Fruit fly (Drosophila melanogaster) whole organism, prepupa: Measurements from ENCODE around the gene CG3597.

Experiments used
- Blimp-1 ChIP-seq: fragments of 200-800 bp; sonication (Bioruptor generic); optimal IDR thresholded peaks from 3 replicates; lab custom pipeline; 2017; ENCODE audit warnings: missing biosample characterization, missing genetic modification characterization, mild to moderate bottlenecking, moderate library complexity, missing genetic modification reagents
- CG10631 ChIP-seq: fragments of 200-800 bp; sonication (Bioruptor generic); optimal IDR thresholded peaks from 2 replicates; lab custom pipeline; 2016; ENCODE audit warnings: missing biosample characterization, missing genetic modification characterization
- CG11294 ChIP-seq: fragments of 200-800 bp; sonication (Bioruptor generic); IDR thresholded peaks from 2 replicates; pipeline ENCODE4 v1.3.6; 2022; ENCODE audit warnings: missing biosample characterization, missing genetic modification characterization
- CG15336 ChIP-seq: fragments of 200-800 bp; sonication (Bioruptor generic); IDR thresholded peaks from 2 replicates; pipeline ENCODE4 v1.3.6; 2022; ENCODE audit warnings: missing biosample characterization, missing genetic modification characterization
- CG1621 ChIP-seq: fragments of 200-800 bp; sonication (Bioruptor generic); optimal IDR thresholded peaks from 3 replicates; lab custom pipeline; 2018; ENCODE audit warnings: missing biosample characterization, mild to moderate bottlenecking, missing genetic modification characterization
- CG3032 ChIP-seq: fragments of 200-800 bp; optimal IDR thresholded peaks from 2 replicates; lab custom pipeline; 2019; ENCODE audit warnings: missing biosample characterization, mild to moderate bottlenecking, missing genetic modification characterization, moderate library complexity
- CG32006 ChIP-seq: fragments of 200-800 bp; sonication (Bioruptor generic); optimal IDR thresholded peaks from 3 replicates; lab custom pipeline; 2017; ENCODE audit warnings: missing biosample characterization, mild to moderate bottlenecking, missing genetic modification characterization
- CG34406 ChIP-seq: fragments of 200-800 bp; sonication (Bioruptor generic); optimal IDR thresholded peaks from 3 replicates; lab custom pipeline; 2016; ENCODE audit warnings: missing biosample characterization, missing genetic modification characterization
- CG3919 ChIP-seq: fragments of 200-800 bp; sonication (Bioruptor generic); optimal IDR thresholded peaks from 3 replicates; lab custom pipeline; 2016; ENCODE audit warnings: missing biosample characterization, missing genetic modification characterization
- CG6163 ChIP-seq: fragments of 200-800 bp; sonication (Bioruptor generic); IDR thresholded peaks from 3 replicates; pipeline ENCODE4 v1.3.6; 2022; ENCODE audit warnings: missing biosample characterization, missing genetic modification characterization
- CG6276 ChIP-seq: fragments of 200-800 bp; sonication (Bioruptor generic); optimal IDR thresholded peaks from 2 replicates; lab custom pipeline; 2017; ENCODE audit warnings: missing biosample characterization, mild to moderate bottlenecking, missing genetic modification characterization
- CG6792 ChIP-seq: fragments of 200-800 bp; sonication (Bioruptor generic); optimal IDR thresholded peaks from 3 replicates; lab custom pipeline; 2016; ENCODE audit warnings: missing biosample characterization, missing genetic modification characterization
- CG6808 ChIP-seq: fragments of 200-800 bp; sonication (Bioruptor generic); optimal IDR thresholded peaks from 3 replicates; lab custom pipeline; 2017; ENCODE audit warnings: missing biosample characterization, missing genetic modification characterization, mild to moderate bottlenecking, moderate library complexity, missing genetic modification reagents
- CG6854 ChIP-seq: fragments of 200-800 bp; sonication (Bioruptor generic); optimal IDR thresholded peaks from 2 replicates; lab custom pipeline; 2017; ENCODE audit warnings: missing biosample characterization, mild to moderate bottlenecking, missing genetic modification characterization
- CG7368 ChIP-seq: fragments of 200-800 bp; sonication (Bioruptor generic); optimal IDR thresholded peaks from 3 replicates; lab custom pipeline; 2016; ENCODE audit warnings: missing biosample characterization, missing genetic modification characterization
- CG8119 ChIP-seq: fragments of 200-800 bp; sonication (Bioruptor generic); IDR thresholded peaks from 3 replicates; pipeline ENCODE4 v1.3.6; 2022; ENCODE audit warnings: missing biosample characterization, missing genetic modification characterization
- Eip75B ChIP-seq: fragments of 200-800 bp; sonication (Bioruptor generic); optimal IDR thresholded peaks from 3 replicates; lab custom pipeline; 2016; ENCODE audit warnings: missing biosample characterization, missing genetic modification characterization
- Eip93F ChIP-seq: fragments of 200-800 bp; sonication (Bioruptor generic); optimal IDR thresholded peaks from 2 replicates; lab custom pipeline; 2016; ENCODE audit warnings: missing biosample characterization, mild to moderate bottlenecking, missing genetic modification characterization
- Ets21C ChIP-seq: fragments of 200-800 bp; sonication (Bioruptor generic); optimal IDR thresholded peaks from 3 replicates; lab custom pipeline; 2016; ENCODE audit warnings: missing biosample characterization, missing genetic modification characterization
- Gug ChIP-seq: fragments of 200-800 bp; sonication (Bioruptor generic); IDR thresholded peaks from 2 replicates; pipeline ENCODE4 v1.3.6; 2022; ENCODE audit warnings: missing biosample characterization, missing genetic modification characterization
- Hr38 ChIP-seq: sonication (Bioruptor generic); optimal IDR thresholded peaks from 2 replicates; lab custom pipeline; 2016; ENCODE audit warnings: missing biosample characterization, missing genetic modification characterization
- Hr39 ChIP-seq: fragments of 200-800 bp; sonication (Bioruptor generic); optimal IDR thresholded peaks from 2 replicates; lab custom pipeline; 2016; ENCODE audit warnings: missing biosample characterization, missing genetic modification characterization
- Hr4 ChIP-seq: fragments of 200-800 bp; sonication (Bioruptor generic); optimal IDR thresholded peaks from 3 replicates; lab custom pipeline; 2016; ENCODE audit warnings: missing biosample characterization, missing genetic modification characterization
- Met ChIP-seq: fragments of 200-800 bp; sonication (Bioruptor generic); optimal IDR thresholded peaks from 3 replicates; lab custom pipeline; 2016; ENCODE audit warnings: missing biosample characterization, missing genetic modification characterization
- Smox ChIP-seq: fragments of 200-800 bp; sonication (Bioruptor generic); optimal IDR thresholded peaks from 3 replicates; lab custom pipeline; 2016; ENCODE audit warnings: missing biosample characterization, missing genetic modification characterization
- Sox102F ChIP-seq: fragments of 200-800 bp; sonication (Bioruptor generic); optimal IDR thresholded peaks from 2 replicates; lab custom pipeline; 2016; ENCODE audit warnings: missing biosample characterization, mild to moderate bottlenecking, missing genetic modification characterization
- Sox15 ChIP-seq: fragments of 200-800 bp; sonication (Bioruptor generic); optimal IDR thresholded peaks from 3 replicates; lab custom pipeline; 2016; ENCODE audit warnings: missing biosample characterization, missing genetic modification characterization
- achi ChIP-seq: fragments of 200-800 bp; sonication (Bioruptor generic); optimal IDR thresholded peaks from 3 replicates; lab custom pipeline; 2016; ENCODE audit warnings: missing biosample characterization, missing genetic modification characterization
- cyc ChIP-seq: fragments of 200-800 bp; sonication (Bioruptor generic); optimal IDR thresholded peaks from 3 replicates; lab custom pipeline; 2016; ENCODE audit warnings: missing biosample characterization, missing genetic modification characterization
- dsx ChIP-seq: fragments of 200-800 bp; optimal IDR thresholded peaks from 3 replicates; lab custom pipeline; 2019; ENCODE audit warnings: missing biosample characterization, mild to moderate bottlenecking, missing genetic modification characterization, moderate library complexity; ENCODE audit not compliant: poor library complexity, severe bottlenecking
- eg ChIP-seq: fragments of 200-800 bp; sonication (Bioruptor generic); IDR thresholded peaks from 3 replicates; pipeline ENCODE4 v1.3.6; 2022; ENCODE audit warnings: missing biosample characterization, missing genetic modification characterization
- esn ChIP-seq: fragments of 200-800 bp; sonication (Bioruptor generic); optimal IDR thresholded peaks from 2 replicates; lab custom pipeline; 2016; ENCODE audit warnings: missing biosample characterization, mild to moderate bottlenecking, missing genetic modification characterization, moderate library complexity
- fd59A ChIP-seq: fragments of 200-800 bp; sonication (Bioruptor generic); optimal IDR thresholded peaks from 2 replicates; lab custom pipeline; 2017; ENCODE audit warnings: missing biosample characterization, mild to moderate bottlenecking, missing genetic modification characterization, missing genetic modification reagents
- fd85E ChIP-seq: fragments of 200-800 bp; sonication (Bioruptor generic); optimal IDR thresholded peaks from 3 replicates; lab custom pipeline; 2016; ENCODE audit warnings: missing biosample characterization, missing genetic modification characterization
- fkh ChIP-seq: fragments of 200-800 bp; sonication (Bioruptor generic); optimal IDR thresholded peaks from 3 replicates; lab custom pipeline; 2017; ENCODE audit warnings: missing biosample characterization, mild to moderate bottlenecking, missing genetic modification characterization, moderate library complexity
- salr ChIP-seq, 2 experiments: fragments of 200-800 bp; sonication (Bioruptor generic); optimal IDR thresholded peaks; 3 replicates each; lab custom pipeline; 2016 to 2018; ENCODE audit warnings: missing biosample characterization in 2 of 2, missing genetic modification characterization in 2 of 2, mild to moderate bottlenecking in 1 of 2
- spab ChIP-seq: fragments of 200-800 bp; sonication (Bioruptor generic); optimal IDR thresholded peaks from 2 replicates; lab custom pipeline; 2017; ENCODE audit warnings: missing biosample characterization, mild to moderate bottlenecking, missing genetic modification characterization, missing genetic modification reagents
- vri ChIP-seq: fragments of 200-800 bp; sonication (Bioruptor generic); optimal IDR thresholded peaks from 3 replicates; lab custom pipeline; 2016; ENCODE audit warnings: missing biosample characterization, mild to moderate bottlenecking, missing genetic modification characterization

The CG3597 gene

dm6 chr2L:2420490-2420889 lies 49.2 kb upstream of the CG3597 start, which contains the start of gene CG9886 (continued):
- TF ChIP-seq Eip93F (no peak), CG10631 (GFP tag; lab: Kevin White, UChicago) (peak; percentile 43), vri (peak; percentile 37), Hr4 (GFP tag; lab: Kevin White, UChicago) (peak; percentile 44), fkh (no peak), CG32006 (GFP tag; lab: Kevin White, UChicago) (peak; percentile 50), Sox102F (GFP tag; lab: Kevin White, UChicago) (peak; percentile 36), Ets21C (GFP tag; lab: Kevin White, UChicago) (peak; percentile 7), CG6276 (GFP tag; lab: Kevin White, UChicago) (no peak), Sox15 (GFP tag; lab: Kevin White, UChicago) (no peak), CG11294 (no peak), CG7368 (no peak), Blimp-1 (GFP tag; lab: Kevin White, UChicago) (no peak)

DNA sequence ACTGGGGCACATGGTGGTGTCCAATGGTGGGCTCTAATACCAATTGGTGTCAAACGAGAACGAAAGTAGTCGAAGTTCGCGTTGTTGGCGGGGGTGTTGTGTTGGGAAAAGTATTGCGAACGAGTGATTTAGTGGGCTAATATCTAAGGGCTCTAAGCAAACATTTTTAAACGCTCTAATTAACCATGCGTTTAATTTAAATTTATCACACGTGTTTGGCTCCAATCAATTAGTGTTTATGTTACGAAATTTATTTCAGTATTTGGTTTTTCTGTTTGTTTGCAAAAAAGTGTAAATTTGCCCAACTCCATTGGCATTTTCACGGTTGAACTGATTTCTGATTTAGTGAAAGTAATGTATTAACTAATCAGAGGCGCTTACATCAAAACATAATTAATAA lies 48.6 kb upstream of the CG3597 start, which contains the start of gene CG34447:
TSS of gene CG34447 (minus strand) at position 101 of the 400 bp plus-strand sequence.
- no peak for TF ChIP-seq eg (GFP tag; lab: Robert Waterston, UW)
- no peak for TF ChIP-seq CG11294
- TF ChIP-seq CG6792 (GFP tag; lab: Kevin White, UChicago), result no peak
- TF ChIP-seq vri, result no peak
- TF ChIP-seq esn (GFP tag; lab: Kevin White, UChicago), result no peak
- no peak for TF ChIP-seq CG6808 (GFP tag; lab: Kevin White, UChicago)
- no peak for TF ChIP-seq fd59A (GFP tag; lab: Kevin White, UChicago)
- no peak for TF ChIP-seq Met (GFP tag; lab: Kevin White, UChicago)
- no peak for TF ChIP-seq Hr4 (GFP tag; lab: Kevin White, UChicago)
- TF ChIP-seq CG6163 (GFP tag; lab: Robert Waterston, UW), result no peak
- no peak for TF ChIP-seq CG15336 (GFP tag; lab: Robert Waterston, UW)
- no peak for TF ChIP-seq CG6854 (GFP tag; lab: Kevin White, UChicago)
- no peak for TF ChIP-seq CG34406 (GFP tag; lab: Kevin White, UChicago)
- no peak for TF ChIP-seq CG1621 (tag; lab: Kevin White, UChicago)
- TF ChIP-seq CG32006 (GFP tag; lab: Kevin White, UChicago), result no peak
- no peak for TF ChIP-seq Hr39 (GFP tag; lab: Kevin White, UChicago)
- TF ChIP-seq, all 60 proteins: peak for 0

DNA sequence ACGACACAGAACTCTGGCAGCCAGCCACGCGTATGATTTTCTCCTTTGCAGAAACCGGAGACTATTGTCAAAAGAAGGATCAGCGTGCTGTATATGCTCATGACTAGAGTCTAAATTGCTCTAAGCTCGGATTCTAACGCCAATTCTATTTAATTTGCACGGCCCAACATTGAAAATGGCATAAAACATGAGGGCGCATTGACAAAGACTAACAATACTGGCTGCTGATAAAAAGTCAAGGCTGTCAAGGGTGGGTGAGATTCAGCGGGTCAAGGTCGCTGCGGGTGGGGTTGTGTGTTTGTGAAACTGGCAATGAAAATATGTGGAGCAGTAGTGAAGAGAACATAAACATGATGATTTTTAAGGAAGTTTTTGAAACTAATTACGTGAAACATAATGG lies 46.5 kb upstream of the CG3597 start, which contains the start of gene CG34448:
TSS of gene CG34448 (minus strand) at position 101 of the 400 bp plus-strand sequence.
- TF ChIP-seq Eip75B (no peak), dsx (GFP tag; lab: Kevin White, UChicago) (no peak), CG3919 (no peak), CG8119 (no peak), cyc (GFP tag; lab: Kevin White, UChicago) (no peak), Smox (GFP tag; lab: Kevin White, UChicago) (no peak), spab (GFP tag; lab: Kevin White, UChicago) (no peak), fd85E (GFP tag; lab: Kevin White, UChicago) (no peak), Hr39 (GFP tag; lab: Kevin White, UChicago) (no peak), CG3032 (tag; lab: Kevin White, UChicago) (no peak), Gug (no peak), salr (GFP tag; optimal IDR thresholded peaks at IDR 0.05; lab: Kevin White, UChicago) (no peak), CG7368 (no peak), CG6854 (GFP tag; lab: Kevin White, UChicago) (no peak), Hr38 (no peak), CG6163 (GFP tag; lab: Robert Waterston, UW) (no peak), Blimp-1 (GFP tag; lab: Kevin White, UChicago) (no peak), achi (GFP tag; lab: Kevin White, UChicago) (no peak), CG6808 (GFP tag; lab: Kevin White, UChicago) (no peak)
